Worm (Caenorhabditis elegans) whole organism, L1 larva: Measurements from ENCODE around the gene flp-19.

Experiments
- C04F5.9 ChIP-seq: sonication (generic microtip); optimal IDR thresholded peaks from 2 replicates; lab custom pipeline; 2016; ENCODE audit warnings: missing genetic modification characterization, missing compliant biosample characterization
- C16A3.4 ChIP-seq: fragments of 150-350 bp; optimal IDR thresholded peaks from 2 replicates; lab custom pipeline; 2014; ENCODE audit warnings: missing biosample characterization, missing genetic modification characterization
- ama-1 ChIP-seq: fragments of 150-350 bp; optimal IDR thresholded peaks from 2 replicates; lab custom pipeline; 2014
- ceh-8 ChIP-seq: fragments of 200-800 bp; sonication (Bioruptor generic); optimal IDR thresholded peaks from 2 replicates; lab custom pipeline; 2018; ENCODE audit warnings: mild to moderate bottlenecking, missing genetic modification characterization, moderate library complexity, missing compliant biosample characterization
- ceh-82 ChIP-seq, 3 experiments: fragments of 150-350 bp in 1 of 3; sonication (generic microtip) in 2 of 3; optimal IDR thresholded peaks; 2 replicates each; lab custom pipeline; 2014 to 2017; ENCODE audit warnings: missing biosample characterization in 3 of 3, missing genetic modification characterization in 3 of 3
- ces-1 ChIP-seq: fragments of 150-350 bp; optimal IDR thresholded peaks from 2 replicates; lab custom pipeline; 2014; ENCODE audit warnings: missing biosample characterization, missing genetic modification reagents, missing genetic modification characterization
- dpl-1 ChIP-seq, 3 experiments: fragments of 150-350 bp in 2 of 3; sonication (generic microtip) in 1 of 3; optimal IDR thresholded peaks; 2 replicates each; lab custom pipeline; 2014 to 2017; ENCODE audit warnings: missing biosample characterization in 3 of 3, missing genetic modification characterization in 3 of 3, missing genetic modification reagents in 3 of 3
- dsc-1 ChIP-seq: sonication (generic microtip); optimal IDR thresholded peaks from 2 replicates; lab custom pipeline; 2016; ENCODE audit warnings: mild to moderate bottlenecking, missing genetic modification characterization, missing compliant biosample characterization
- efl-1 ChIP-seq, 4 experiments: fragments of 150-350 bp; optimal IDR thresholded peaks in 3 of 4; peaks in 1 of 4; 1 replicate in 1 of 4; 2 replicates in 3 of 4; lab custom pipeline; 2014; ENCODE audit warnings: missing biosample characterization in 2 of 4, missing genetic modification characterization in 2 of 4, missing genetic modification reagents in 2 of 4
- egl-27 ChIP-seq, 2 experiments: fragments of 150-350 bp in 1 of 2; sonication (generic microtip); optimal IDR thresholded peaks; 3 replicates each; lab custom pipeline; 2017 to 2018; ENCODE audit warnings: missing biosample characterization in 2 of 2, missing genetic modification characterization in 2 of 2, missing genetic modification reagents in 2 of 2
- elt-2 ChIP-seq: sonication (generic microtip); optimal IDR thresholded peaks from 2 replicates; lab custom pipeline; 2016; ENCODE audit warnings: missing genetic modification characterization, mild to moderate bottlenecking, inconsistent platforms, missing compliant biosample characterization, missing genetic modification reagents
- elt-3 ChIP-seq, 6 experiments: fragments of 150-350 bp in 1 of 6; sonication (generic microtip); optimal IDR thresholded peaks; 2 replicates each; lab custom pipeline; 2017 to 2018; ENCODE audit warnings: missing biosample characterization in 6 of 6, missing genetic modification characterization in 6 of 6, inconsistent platforms in 1 of 6
- ets-5 ChIP-seq: fragments of 200-800 bp; sonication (Bioruptor generic); IDR thresholded peaks from 2 replicates; pipeline ENCODE4 v1.3.6; 2022; ENCODE audit warnings: missing genetic modification characterization, missing compliant biosample characterization
- fkh-10 ChIP-seq: sonication (generic microtip); optimal IDR thresholded peaks from 2 replicates; lab custom pipeline; 2017; ENCODE audit warnings: missing biosample characterization, missing genetic modification reagents, missing genetic modification characterization
- grh-1 ChIP-seq: fragments of 200-800 bp; sonication (Bioruptor generic); IDR thresholded peaks from 2 replicates; pipeline ENCODE4 v1.3.6; 2022; ENCODE audit warnings: missing genetic modification reagents, missing genetic modification characterization, missing compliant biosample characterization
- hpl-2 ChIP-seq: fragments of 150-350 bp; optimal IDR thresholded peaks from 2 replicates; lab custom pipeline; 2014; ENCODE audit warnings: missing biosample characterization, missing genetic modification reagents, missing genetic modification characterization
- jun-1 ChIP-seq: fragments of 150-350 bp; optimal IDR thresholded peaks from 2 replicates; lab custom pipeline; 2014; ENCODE audit warnings: missing biosample characterization, missing genetic modification reagents, missing genetic modification characterization
- lin-13 ChIP-seq: fragments of 150-350 bp; optimal IDR thresholded peaks from 2 replicates; lab custom pipeline; 2014; ENCODE audit warnings: missing biosample characterization, missing genetic modification reagents, missing genetic modification characterization
- lin-14 ChIP-seq: fragments of 200-800 bp; sonication (Bioruptor generic); optimal IDR thresholded peaks from 2 replicates; lab custom pipeline; 2018; ENCODE audit warnings: mild to moderate bottlenecking, missing genetic modification characterization, moderate library complexity, missing compliant biosample characterization
- lin-35 ChIP-seq, 2 experiments: fragments of 150-350 bp; optimal IDR thresholded peaks; 2 replicates each; lab custom pipeline; 2014; ENCODE audit warnings: missing biosample characterization in 2 of 2, missing genetic modification characterization in 2 of 2, missing genetic modification reagents in 2 of 2
- lsy-2 ChIP-seq, 2 experiments: fragments of 150-350 bp; optimal IDR thresholded peaks; 2 replicates each; lab custom pipeline; 2014; ENCODE audit warnings: missing biosample characterization in 2 of 2, missing genetic modification characterization in 2 of 2
- mab-9 ChIP-seq: fragments of 200-800 bp; sonication (Bioruptor generic); IDR thresholded peaks from 2 replicates; pipeline ENCODE4 v1.3.6; 2022; ENCODE audit warnings: missing genetic modification reagents, missing genetic modification characterization, missing compliant biosample characterization
- mdl-1 ChIP-seq, 2 experiments: fragments of 150-350 bp; optimal IDR thresholded peaks; 2 replicates each; lab custom pipeline; 2014 to 2017; ENCODE audit warnings: missing biosample characterization in 2 of 2, missing genetic modification characterization in 2 of 2, inconsistent platforms in 1 of 2
- mep-1 ChIP-seq: fragments of 150-350 bp; optimal IDR thresholded peaks from 2 replicates; lab custom pipeline; 2014; ENCODE audit warnings: missing biosample characterization, missing genetic modification characterization
- nhr-19 ChIP-seq: fragments of 200-800 bp; sonication (Bioruptor generic); conservative IDR thresholded peaks from 2 replicates; pipeline ENCODE4 v1.3.6; 2022; ENCODE audit warnings: missing genetic modification characterization, missing compliant biosample characterization
- nhr-20 ChIP-seq: sonication (generic microtip); optimal IDR thresholded peaks from 2 replicates; lab custom pipeline; 2016; ENCODE audit warnings: mild to moderate bottlenecking, missing genetic modification characterization, missing compliant biosample characterization
- nhr-47 ChIP-seq: sonication (generic microtip); optimal IDR thresholded peaks from 2 replicates; lab custom pipeline; 2016; ENCODE audit warnings: mild to moderate bottlenecking, missing genetic modification characterization, moderate library complexity, missing compliant biosample characterization
- nhr-71 ChIP-seq: sonication (generic microtip); optimal IDR thresholded peaks from 2 replicates; lab custom pipeline; 2016; ENCODE audit warnings: mild to moderate bottlenecking, missing genetic modification characterization, moderate library complexity, missing compliant biosample characterization
- nhr-76 ChIP-seq: sonication (generic microtip); optimal IDR thresholded peaks from 2 replicates; lab custom pipeline; 2017; ENCODE audit warnings: missing biosample characterization, missing genetic modification characterization
- nhr-90 ChIP-seq: sonication (generic microtip); optimal IDR thresholded peaks from 2 replicates; lab custom pipeline; 2016; ENCODE audit warnings: mild to moderate bottlenecking, missing genetic modification characterization, missing compliant biosample characterization; ENCODE audit not compliant: poor library complexity
- pax-3 ChIP-seq: fragments of 200-800 bp; sonication (Bioruptor generic); optimal IDR thresholded peaks from 2 replicates; lab custom pipeline; 2018; ENCODE audit warnings: mild to moderate bottlenecking, missing genetic modification characterization, moderate library complexity, missing compliant biosample characterization
- pqm-1 ChIP-seq: sonication (generic microtip); optimal IDR thresholded peaks from 3 replicates; lab custom pipeline; 2017; ENCODE audit warnings: missing biosample characterization, missing genetic modification characterization
- rnt-1 ChIP-seq: sonication (generic microtip); optimal IDR thresholded peaks from 2 replicates; lab custom pipeline; 2016; ENCODE audit warnings: mild to moderate bottlenecking, missing genetic modification characterization, moderate library complexity, missing compliant biosample characterization
- snpc-4 ChIP-seq: fragments of 150-350 bp; optimal IDR thresholded peaks from 2 replicates; lab custom pipeline; 2014; ENCODE audit warnings: missing biosample characterization, missing genetic modification characterization
- snu-23 ChIP-seq: sonication (generic microtip); optimal IDR thresholded peaks from 2 replicates; lab custom pipeline; 2016; ENCODE audit warnings: missing genetic modification characterization, missing compliant biosample characterization
- sox-4 ChIP-seq: sonication (generic microtip); optimal IDR thresholded peaks from 2 replicates; lab custom pipeline; 2016; ENCODE audit warnings: missing genetic modification characterization, missing compliant biosample characterization
- swsn-7 ChIP-seq: sonication (generic microtip); optimal IDR thresholded peaks from 2 replicates; lab custom pipeline; 2016; ENCODE audit warnings: missing genetic modification characterization, missing compliant biosample characterization
- tbx-2 ChIP-seq: sonication (generic microtip); optimal IDR thresholded peaks from 2 replicates; lab custom pipeline; 2016; ENCODE audit warnings: missing genetic modification characterization, missing compliant biosample characterization
- unc-30 ChIP-seq: sonication (generic microtip); optimal IDR thresholded peaks from 2 replicates; lab custom pipeline; 2017; ENCODE audit warnings: missing biosample characterization, missing genetic modification characterization
- unc-86 ChIP-seq: sonication (generic microtip); optimal IDR thresholded peaks from 2 replicates; lab custom pipeline; 2016; ENCODE audit warnings: missing genetic modification characterization, missing compliant biosample characterization
- vab-15 ChIP-seq: sonication (generic microtip); optimal IDR thresholded peaks from 2 replicates; lab custom pipeline; 2017; ENCODE audit warnings: missing genotype, mild to moderate bottlenecking, missing genetic modification characterization, missing compliant biosample characterization
- xbp-1 ChIP-seq: sonication (generic microtip); optimal IDR thresholded peaks from 2 replicates; lab custom pipeline; 2016; ENCODE audit warnings: missing genetic modification characterization, missing compliant biosample characterization
- ztf-11 ChIP-seq, 2 experiments: sonication (generic microtip); optimal IDR thresholded peaks; 2 replicates each; lab custom pipeline; 2016 to 2017; ENCODE audit warnings: missing genetic modification characterization in 2 of 2, missing biosample characterization in 1 of 2, missing compliant biosample characterization in 1 of 2

Gene flp-19

DNA sequence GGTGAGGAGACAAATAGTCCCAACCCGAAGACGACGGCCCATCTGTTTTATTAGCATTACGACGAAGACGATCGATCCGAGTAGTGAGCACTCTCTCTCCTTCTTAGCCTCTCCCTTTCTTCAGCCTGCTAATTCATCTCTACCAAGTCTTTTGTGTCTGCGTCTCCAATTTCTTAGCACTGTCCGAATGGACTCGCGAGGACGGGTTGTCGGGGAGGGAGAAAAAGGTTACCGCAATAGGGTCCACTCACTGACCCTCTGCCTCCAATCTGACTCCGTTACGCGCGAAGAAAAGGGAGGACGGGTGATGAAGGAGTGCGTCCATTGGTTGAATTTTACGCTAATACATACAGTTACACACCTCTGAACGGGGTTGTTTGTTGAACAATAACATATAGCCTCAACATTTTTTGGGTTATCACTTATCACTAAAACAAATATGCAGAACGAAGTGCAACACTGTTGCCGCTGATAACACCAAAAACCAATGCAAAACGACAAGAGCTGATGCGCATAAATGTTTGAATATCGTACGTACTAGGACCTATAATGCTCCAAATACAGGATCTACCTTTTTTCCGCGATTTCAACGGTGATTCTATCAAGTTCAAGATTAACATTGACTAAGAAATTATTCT, 6.8 kb upstream of the flp-19 start:
- TF ChIP-seq elt-2 (tag; lab: Kevin White, UChicago), result peak; percentile 43
- TF ChIP-seq sox-4 (tag; lab: Kevin White, UChicago), result no peak
- peak; percentile 30 for TF ChIP-seq nhr-20
- no peak for TF ChIP-seq hpl-2 (GFP tag; lab: Kevin White, UChicago)
- TF ChIP-seq nhr-71 (tag; lab: Kevin White, UChicago), result peak; percentile 55
- peak in 1 of 2 experiments; percentile 63 for TF ChIP-seq ztf-11 (tag; optimal IDR thresholded peaks at IDR 0.05; lab: Kevin White, UChicago)
- TF ChIP-seq pqm-1 (tag; lab: Kevin White, UChicago), result no peak
- TF ChIP-seq ceh-82 (tag; optimal IDR thresholded peaks at IDR 0.05; lab: Kevin White, UChicago), result peak in 2 of 3 experiments; percentile 50 to 51
- 0 out of 2 replicates have a peak, but pooled peaks have one; percentile 9 for TF ChIP-seq nhr-19 (GFP tag; lab: Robert Waterston, UW)
- TF ChIP-seq vab-15 (tag; lab: Kevin White, UChicago), result no peak
- TF ChIP-seq dpl-1 (GFP tag; optimal IDR thresholded peaks at IDR 0.05; lab: Kevin White, UChicago), result no peak
- peak; percentile 26 for TF ChIP-seq xbp-1 (tag; lab: Kevin White, UChicago)
- peak; percentile 42 for TF ChIP-seq swsn-7 (tag; lab: Kevin White, UChicago)
- 0 out of 2 replicates have a peak, but pooled peaks have one; percentile 23 for TF ChIP-seq mab-9 (GFP tag; lab: Robert Waterston, UW)
- TF ChIP-seq efl-1 (optimal IDR thresholded peaks at IDR 0.05; lab: Kevin White, UChicago), result peak; percentile 15 to 36
- TF ChIP-seq efl-1 (GFP tag; optimal IDR thresholded peaks at IDR 0.05 in 1 of 2; lab: Kevin White, UChicago), result no peak
- TF ChIP-seq C04F5.9, result no peak
- no peak for TF ChIP-seq snpc-4 (tag; lab: Kevin White, UChicago)
- TF ChIP-seq grh-1, result no peak
- TF ChIP-seq jun-1 (tag; lab: Kevin White, UChicago), result no peak
- no peak for TF ChIP-seq lin-13
- TF ChIP-seq rnt-1 (tag; lab: Kevin White, UChicago), result peak; percentile 73
- no peak for TF ChIP-seq fkh-10 (GFP tag; lab: Kevin White, UChicago)
- no peak for TF ChIP-seq unc-30 (tag; lab: Kevin White, UChicago)
- TF ChIP-seq lin-35 (GFP tag; optimal IDR thresholded peaks at IDR 0.05; lab: Kevin White, UChicago), result no peak
- no peak for TF ChIP-seq ets-5 (GFP tag; lab: Robert Waterston, UW)
- TF ChIP-seq lin-14 (GFP tag; lab: Kevin White, UChicago), result peak; percentile 71
- no peak for TF ChIP-seq ces-1
- TF ChIP-seq pax-3 (tag; lab: Kevin White, UChicago), result no peak
- no peak for TF ChIP-seq nhr-90 (tag; lab: Kevin White, UChicago)
- TF ChIP-seq elt-3 (tag; optimal IDR thresholded peaks at IDR 0.05; lab: Kevin White, UChicago), result no peak
- no peak for TF ChIP-seq lsy-2 (tag; optimal IDR thresholded peaks at IDR 0.05; lab: Kevin White, UChicago)
- peak; percentile 12 for TF ChIP-seq unc-86 (tag; lab: Kevin White, UChicago)
- TF ChIP-seq nhr-47, result peak; percentile 26
- TF ChIP-seq C16A3.4, result no peak
- TF ChIP-seq ama-1, result no peak
- peak; percentile 14 for TF ChIP-seq ceh-8 (GFP tag; lab: Kevin White, UChicago)
- no peak for TF ChIP-seq mdl-1 (tag; optimal IDR thresholded peaks at IDR 0.05; lab: Kevin White, UChicago)
- peak; percentile 15 for TF ChIP-seq mep-1 (tag; lab: Kevin White, UChicago)
- TF ChIP-seq dsc-1, result peak; percentile 72
- peak; percentile 48 for TF ChIP-seq tbx-2 (tag; lab: Kevin White, UChicago)
- TF ChIP-seq snu-23 (GFP tag; lab: Kevin White, UChicago), result peak; percentile 39
- no peak for TF ChIP-seq egl-27 (tag; optimal IDR thresholded peaks at IDR 0.05; lab: Kevin White, UChicago)
- TF ChIP-seq nhr-76 (tag; lab: Kevin White, UChicago), result no peak
